Fruit fly (Drosophila melanogaster) whole organism, wandering third instar larva: ENCODE data around the gene CG14262.
A peak's percentile ranks its signal among the peaks of the same experiment; 100 is the strongest.

Source experiments
- Abd-B ChIP-seq: fragments of >200 bp; optimal IDR thresholded peaks from 2 replicates; lab custom pipeline; 2017; ENCODE audit warnings: missing biosample characterization, missing genetic modification characterization
- CG32264 ChIP-seq: fragments of 200-800 bp; sonication (Bioruptor generic); optimal IDR thresholded peaks from 2 replicates; lab custom pipeline; 2016; ENCODE audit warnings: missing biosample characterization, missing genetic modification characterization
- CG9705 ChIP-seq: fragments of 200-800 bp; sonication (Bioruptor generic); optimal IDR thresholded peaks from 2 replicates; lab custom pipeline; 2018; ENCODE audit warnings: missing biosample characterization, mild to moderate bottlenecking, missing genetic modification characterization
- CrebA ChIP-seq: fragments of 200-800 bp; sonication (Bioruptor generic); optimal IDR thresholded peaks from 2 replicates; lab custom pipeline; 2016; ENCODE audit warnings: missing biosample characterization, mild to moderate bottlenecking, missing genetic modification characterization, borderline replicate concordance
- Dfd ChIP-seq: fragments of >200 bp; optimal IDR thresholded peaks from 2 replicates; lab custom pipeline; 2017; ENCODE audit warnings: missing biosample characterization, missing genetic modification characterization
- Dif ChIP-seq: fragments of 200-275, 200-300 bp; sonication (Bioruptor generic); optimal IDR thresholded peaks from 2 replicates; lab custom pipeline; 2018; ENCODE audit warnings: missing biosample characterization, missing genetic modification characterization; ENCODE audit not compliant: partially characterized antibody
- GATAd ChIP-seq: sonication (Bioruptor generic); optimal IDR thresholded peaks from 2 replicates; lab custom pipeline; 2016; ENCODE audit warnings: missing biosample characterization, missing genetic modification characterization
- HLH106 ChIP-seq: fragments of 200-800 bp; optimal IDR thresholded peaks from 3 replicates; lab custom pipeline; 2019; ENCODE audit warnings: missing biosample characterization, mild to moderate bottlenecking, missing genetic modification characterization, moderate library complexity
- Hnf4 ChIP-seq: fragments of 200-800 bp; sonication (Bioruptor generic); optimal IDR thresholded peaks from 2 replicates; lab custom pipeline; 2016; ENCODE audit warnings: missing biosample characterization, mild to moderate bottlenecking, missing genetic modification characterization
- Hr83 ChIP-seq: fragments of 200-300 bp; sonication (Bioruptor generic); optimal IDR thresholded peaks from 2 replicates; lab custom pipeline; 2016; ENCODE audit warnings: missing biosample characterization, mild to moderate bottlenecking, missing genetic modification characterization, moderate library complexity; ENCODE audit not compliant: poor library complexity, severe bottlenecking
- Jra ChIP-seq: sonication (Bioruptor generic); optimal IDR thresholded peaks from 2 replicates; lab custom pipeline; 2016; ENCODE audit warnings: missing biosample characterization, missing genetic modification characterization
- Mio ChIP-seq: sonication (Bioruptor generic); optimal IDR thresholded peaks from 2 replicates; lab custom pipeline; 2016; ENCODE audit warnings: missing biosample characterization, missing genetic modification characterization
- Myc ChIP-seq: fragments of >200 bp; optimal IDR thresholded peaks from 2 replicates; lab custom pipeline; 2017
- N ChIP-seq: fragments of >200 bp; optimal IDR thresholded peaks from 2 replicates; lab custom pipeline; 2018; ENCODE audit warnings: missing biosample characterization, missing external identifiers, missing genetic modification characterization
- OdsH ChIP-seq: fragments of 200-800 bp; sonication (Bioruptor generic); optimal IDR thresholded peaks from 2 replicates; lab custom pipeline; 2016; ENCODE audit warnings: missing biosample characterization, mild to moderate bottlenecking, missing genetic modification characterization
- Rel ChIP-seq, 2 experiments: fragments of 200-800 bp; sonication (Bioruptor generic) in 1 of 2; optimal IDR thresholded peaks; 2 replicates in 1 of 2; 3 replicates in 1 of 2; lab custom pipeline; 2016 to 2019; ENCODE audit warnings: mild to moderate bottlenecking in 2 of 2, missing biosample characterization in 2 of 2, missing genetic modification characterization in 2 of 2, moderate library complexity in 1 of 2
- Sp1 ChIP-seq: fragments of 200-800 bp; sonication (Bioruptor generic); optimal IDR thresholded peaks from 3 replicates; lab custom pipeline; 2019; ENCODE audit warnings: missing biosample characterization, mild to moderate bottlenecking, missing genetic modification characterization, moderate library complexity
- Vsx2 ChIP-seq: fragments of 200-300, 225-300 bp; sonication (Bioruptor generic); optimal IDR thresholded peaks from 2 replicates; lab custom pipeline; 2018; ENCODE audit warnings: missing biosample characterization, missing genetic modification characterization; ENCODE audit not compliant: partially characterized antibody
- br ChIP-seq: fragments of 200-800 bp; sonication (Bioruptor generic); optimal IDR thresholded peaks from 2 replicates; lab custom pipeline; 2016; ENCODE audit warnings: missing biosample characterization, missing genetic modification characterization
- brk ChIP-seq: fragments of 200-800 bp; sonication (Bioruptor generic); optimal IDR thresholded peaks from 2 replicates; lab custom pipeline; 2016; ENCODE audit warnings: missing biosample characterization, mild to moderate bottlenecking, missing genetic modification characterization
- dl ChIP-seq, 2 experiments: fragments of 175-275, 200-275 bp in 1 of 2; fragments of 200-275 bp in 1 of 2; sonication (Bioruptor generic); optimal IDR thresholded peaks; lab custom pipeline; 2018; ENCODE audit warnings: mild to moderate bottlenecking in 2 of 2, missing biosample characterization in 2 of 2, missing genetic modification characterization in 2 of 2, moderate library complexity in 2 of 2; ENCODE audit not compliant: partially characterized antibody in 2 of 2, insufficient read depth in 1 of 2
- dmrt93B ChIP-seq: fragments of 200-800 bp; sonication (Bioruptor generic); optimal IDR thresholded peaks from 2 replicates; lab custom pipeline; 2018; ENCODE audit warnings: missing biosample characterization, mild to moderate bottlenecking, missing genetic modification characterization
- dsf ChIP-seq: sonication (Bioruptor generic); optimal IDR thresholded peaks from 2 replicates; lab custom pipeline; 2016; ENCODE audit warnings: missing biosample characterization, missing genetic modification characterization, borderline replicate concordance
- ey ChIP-seq: fragments of 200-800 bp; sonication (Bioruptor generic); optimal IDR thresholded peaks from 2 replicates; lab custom pipeline; 2016; ENCODE audit warnings: missing biosample characterization, missing genetic modification characterization
- foxo ChIP-seq, 2 experiments: fragments of 200-800 bp; sonication (Bioruptor generic); optimal IDR thresholded peaks; 2 replicates in 1 of 2; 3 replicates in 1 of 2; lab custom pipeline; 2016 to 2017; ENCODE audit warnings: missing biosample characterization in 2 of 2, missing genetic modification characterization in 2 of 2
- fru ChIP-seq: fragments of 200-800 bp; sonication (Bioruptor generic); optimal IDR thresholded peaks from 3 replicates; lab custom pipeline; 2016; ENCODE audit warnings: missing biosample characterization, mild to moderate bottlenecking, missing genetic modification characterization
- h ChIP-seq: fragments of 200-800 bp; sonication (Bioruptor generic); optimal IDR thresholded peaks from 3 replicates; lab custom pipeline; 2016; ENCODE audit warnings: missing biosample characterization, mild to moderate bottlenecking, missing genetic modification characterization
- jim ChIP-seq: fragments of 175-275, 200-325 bp; sonication (Bioruptor generic); optimal IDR thresholded peaks from 2 replicates; lab custom pipeline; 2016; ENCODE audit warnings: missing biosample characterization, mild to moderate bottlenecking, missing genetic modification characterization
- psq ChIP-seq: fragments of 200-800 bp; sonication (Bioruptor generic); optimal IDR thresholded peaks from 3 replicates; lab custom pipeline; 2017; ENCODE audit warnings: missing biosample characterization, mild to moderate bottlenecking, missing genetic modification characterization, moderate library complexity
- rgr ChIP-seq: fragments of 200-800 bp; sonication (Bioruptor generic); optimal IDR thresholded peaks from 3 replicates; lab custom pipeline; 2016; ENCODE audit warnings: missing biosample characterization, mild to moderate bottlenecking, missing genetic modification characterization
- sage ChIP-seq: fragments of 200-800 bp; sonication (Bioruptor generic); optimal IDR thresholded peaks from 2 replicates; lab custom pipeline; 2016; ENCODE audit warnings: missing biosample characterization, mild to moderate bottlenecking, missing genetic modification characterization
- sv ChIP-seq: fragments of 200-800 bp; sonication (Bioruptor generic); optimal IDR thresholded peaks from 3 replicates; lab custom pipeline; 2016; ENCODE audit warnings: missing biosample characterization, missing genetic modification characterization
- tai ChIP-seq: sonication (Bioruptor generic); optimal IDR thresholded peaks from 2 replicates; lab custom pipeline; 2016; ENCODE audit warnings: missing biosample characterization, missing genetic modification characterization
- usp ChIP-seq: fragments of >200 bp; optimal IDR thresholded peaks from 2 replicates; lab custom pipeline; 2017; ENCODE audit warnings: missing biosample characterization, missing genetic modification characterization
- woc ChIP-seq: sonication (Bioruptor generic); optimal IDR thresholded peaks from 2 replicates; lab custom pipeline; 2016; ENCODE audit warnings: missing biosample characterization, mild to moderate bottlenecking, missing genetic modification characterization

Gene CG14262

DNA sequence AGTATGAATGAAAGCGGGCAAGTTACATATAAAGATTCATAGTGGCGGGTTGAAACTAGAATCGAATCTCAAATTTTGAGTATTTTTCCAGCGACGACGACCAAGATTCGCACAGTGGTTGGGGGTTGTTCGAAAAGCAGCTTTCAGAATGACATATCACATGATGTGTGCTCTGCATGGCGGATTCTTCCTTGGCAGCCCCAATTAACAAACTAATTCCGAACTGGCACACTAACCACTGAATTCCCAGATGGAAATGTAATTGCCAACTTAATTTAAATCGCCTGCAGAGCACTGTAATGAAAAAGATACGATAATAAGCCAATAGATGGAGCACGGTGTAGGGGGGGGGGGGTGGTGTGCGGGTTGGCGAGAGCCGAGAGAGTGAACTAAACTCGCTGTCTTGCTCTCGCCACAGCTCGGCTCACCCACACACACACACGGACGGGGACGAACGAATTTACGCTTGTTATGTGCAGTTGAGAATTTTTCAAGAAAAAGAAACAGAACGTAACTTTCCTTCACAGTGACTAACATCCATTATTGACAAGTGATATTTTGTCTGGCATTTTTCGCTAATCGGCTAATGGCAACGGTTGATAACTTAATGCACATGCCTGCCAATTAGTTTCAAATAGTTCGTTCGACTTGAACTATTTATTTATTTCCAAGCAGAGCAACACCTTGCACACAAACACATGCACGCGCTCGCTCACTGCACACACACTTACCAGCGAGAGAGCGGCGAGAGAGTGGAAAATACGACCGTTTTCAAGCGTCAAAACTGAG is 16.0 kb upstream of the CG14262 start:
- peak; percentile 73 for TF ChIP-seq sv (GFP tag; lab: Kevin White, UChicago)
- TF ChIP-seq fru (GFP tag; lab: Kevin White, UChicago): peak; percentile 97
- TF ChIP-seq br (GFP tag; lab: Kevin White, UChicago): peak; percentile 97
- peak; percentile 47 for TF ChIP-seq N (GFP tag; lab: Kevin White, UChicago)
- TF ChIP-seq Dif (GFP tag; lab: Kevin White, UChicago): peak; percentile 40
- peak; percentile 92 for TF ChIP-seq psq
- TF ChIP-seq Myc (lab: Kevin White, UChicago): no peak
- peak; percentile 97 for TF ChIP-seq ey (GFP tag; lab: Kevin White, UChicago)
- no peak for TF ChIP-seq usp (GFP tag; lab: Kevin White, UChicago)
- peak; percentile 88 for TF ChIP-seq sage
- TF ChIP-seq CrebA (GFP tag; lab: Kevin White, UChicago): no peak
- TF ChIP-seq dl (GFP tag; optimal IDR thresholded peaks at IDR 0.05; lab: Kevin White, UChicago; ENCODE audit: insufficient read depth in 1 of 2, partially characterized antibody in 2 of 2): no peak
- TF ChIP-seq CG32264 (GFP tag; lab: Kevin White, UChicago): peak; percentile 92
- no peak for TF ChIP-seq brk
- TF ChIP-seq OdsH (GFP tag; lab: Kevin White, UChicago): peak; percentile 97
- peak; percentile 92 for TF ChIP-seq Sp1 (GFP tag; lab: Kevin White, UChicago)
- peak; percentile 14 for TF ChIP-seq Abd-B
- TF ChIP-seq foxo (GFP tag; optimal IDR thresholded peaks at IDR 0.05; lab: Kevin White, UChicago): peak; percentile 83 to 98
- no peak for TF ChIP-seq Dfd (GFP tag; lab: Kevin White, UChicago)
- TF ChIP-seq Mio: peak; percentile 91
- peak; percentile 80 for TF ChIP-seq Jra (GFP tag; lab: Kevin White, UChicago)
- peak; percentile 93 for TF ChIP-seq Hnf4 (GFP tag; lab: Kevin White, UChicago)
- TF ChIP-seq tai: no peak
- peak; percentile 35 for TF ChIP-seq CG9705 (GFP tag; lab: Kevin White, UChicago)
- TF ChIP-seq dsf (GFP tag; lab: Kevin White, UChicago): peak; percentile 36
- TF ChIP-seq jim (GFP tag; lab: Kevin White, UChicago): peak; percentile 18
- peak; percentile 87 for TF ChIP-seq dmrt93B (GFP tag; lab: Kevin White, UChicago)
- TF ChIP-seq woc (GFP tag; lab: Kevin White, UChicago): peak; percentile 99
- peak; percentile 98 for TF ChIP-seq rgr
- TF ChIP-seq h: peak; percentile 97
- TF ChIP-seq Vsx2 (GFP tag; lab: Kevin White, UChicago): no peak
- peak; percentile 88 for TF ChIP-seq HLH106 (tag; lab: Kevin White, UChicago)
- TF ChIP-seq Hr83 (GFP tag; lab: Kevin White, UChicago): peak; percentile 36
- TF ChIP-seq Rel (GFP tag; optimal IDR thresholded peaks at IDR 0.05; lab: Kevin White, UChicago): peak; percentile 66
- TF ChIP-seq Rel (tag; optimal IDR thresholded peaks at IDR 0.05; lab: Kevin White, UChicago): peak; percentile 54

DNA sequence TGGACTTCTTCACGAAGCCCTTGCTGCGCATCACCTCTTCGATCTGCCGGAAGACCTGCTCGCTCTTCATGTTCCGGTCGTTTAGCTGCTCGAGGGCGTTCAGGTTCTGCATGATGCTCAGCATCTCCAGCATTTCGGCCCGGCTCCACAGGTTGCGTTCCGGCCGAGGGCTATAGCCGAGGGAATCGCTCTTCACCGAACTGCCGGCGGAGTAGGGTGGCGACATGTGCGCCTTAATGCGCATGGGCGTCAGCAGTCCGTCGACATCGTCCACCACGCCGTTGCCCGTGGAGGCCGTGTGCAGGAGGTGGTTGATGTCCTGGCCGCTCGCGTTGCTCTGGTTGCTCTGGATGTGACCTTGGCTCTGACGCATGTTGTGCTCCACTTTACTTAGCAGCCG is 14.2 kb upstream of the CG14262 start:
- TF ChIP-seq CrebA (GFP tag; lab: Kevin White, UChicago): no peak
- no peak for TF ChIP-seq Rel (GFP tag; optimal IDR thresholded peaks at IDR 0.05; lab: Kevin White, UChicago)
- no peak for TF ChIP-seq Rel (tag; optimal IDR thresholded peaks at IDR 0.05; lab: Kevin White, UChicago)
- no peak for TF ChIP-seq CG32264 (GFP tag; lab: Kevin White, UChicago)
- no peak for TF ChIP-seq tai
- TF ChIP-seq Hr83 (GFP tag; lab: Kevin White, UChicago): no peak
- TF ChIP-seq jim (GFP tag; lab: Kevin White, UChicago): no peak
- TF ChIP-seq GATAd (GFP tag; lab: Kevin White, UChicago): no peak
- no peak for TF ChIP-seq CG9705 (GFP tag; lab: Kevin White, UChicago)
- TF ChIP-seq rgr: no peak
- TF ChIP-seq br (GFP tag; lab: Kevin White, UChicago): no peak
- no peak for TF ChIP-seq foxo (GFP tag; optimal IDR thresholded peaks at IDR 0.05; lab: Kevin White, UChicago)
- no peak for TF ChIP-seq HLH106 (tag; lab: Kevin White, UChicago)
- no peak for TF ChIP-seq usp (GFP tag; lab: Kevin White, UChicago)
- no peak for TF ChIP-seq Abd-B
- TF ChIP-seq Dif (GFP tag; lab: Kevin White, UChicago): no peak
- no peak for TF ChIP-seq Sp1 (GFP tag; lab: Kevin White, UChicago)
- no peak for TF ChIP-seq dmrt93B (GFP tag; lab: Kevin White, UChicago)
- no peak for TF ChIP-seq ey (GFP tag; lab: Kevin White, UChicago)
- TF ChIP-seq dl (GFP tag; optimal IDR thresholded peaks at IDR 0.05; lab: Kevin White, UChicago; ENCODE audit: insufficient read depth in 1 of 2, partially characterized antibody in 2 of 2): no peak
